Worm (Caenorhabditis elegans) whole organism, L3 larva: ENCODE measurements around the gene srt-17.

Source experiments
- R02D3.7 ChIP-seq: fragments of 150-350 bp; optimal IDR thresholded peaks from 2 replicates; lab custom pipeline; 2014; ENCODE audit warnings: missing biosample characterization, missing genetic modification characterization
- ZK546.5 ChIP-seq: sonication (generic microtip); optimal IDR thresholded peaks from 2 replicates; lab custom pipeline; 2017; ENCODE audit warnings: missing biosample characterization, missing genetic modification characterization
- aly-2 ChIP-seq: fragments of 150-350 bp; optimal IDR thresholded peaks from 2 replicates; lab custom pipeline; 2014; ENCODE audit warnings: missing biosample characterization, missing genetic modification characterization
- ceh-16 ChIP-seq: sonication (generic microtip); optimal IDR thresholded peaks from 2 replicates; lab custom pipeline; 2017; ENCODE audit warnings: missing biosample characterization, missing genetic modification characterization
- ceh-82 ChIP-seq: fragments of 150-350 bp; optimal IDR thresholded peaks from 2 replicates; lab custom pipeline; 2014; ENCODE audit warnings: missing biosample characterization, missing genetic modification characterization
- ceh-9 ChIP-seq: sonication (generic microtip); optimal IDR thresholded peaks from 2 replicates; lab custom pipeline; 2018; ENCODE audit warnings: missing biosample characterization, missing genetic modification characterization
- daf-12 ChIP-seq: fragments of 150-350 bp; optimal IDR thresholded peaks from 2 replicates; lab custom pipeline; 2014; ENCODE audit warnings: missing biosample characterization, missing genetic modification reagents, missing genetic modification characterization
- egl-5 ChIP-seq: fragments of 150-350 bp; optimal IDR thresholded peaks from 2 replicates; lab custom pipeline; 2017; ENCODE audit warnings: missing biosample characterization, missing genetic modification reagents, missing genetic modification characterization, inconsistent platforms
- elt-1 ChIP-seq: fragments of 150-350 bp; optimal IDR thresholded peaks from 2 replicates; lab custom pipeline; 2014; ENCODE audit warnings: missing biosample characterization, missing genetic modification characterization
- elt-2 ChIP-seq: sonication (generic microtip); optimal IDR thresholded peaks from 2 replicates; lab custom pipeline; 2016; ENCODE audit warnings: missing genetic modification reagents, mild to moderate bottlenecking, missing genetic modification characterization, missing compliant biosample characterization
- eor-1 ChIP-seq, 2 experiments: fragments of 150-350 bp; optimal IDR thresholded peaks; 2 replicates each; lab custom pipeline; 2014 to 2018; ENCODE audit warnings: missing biosample characterization in 2 of 2, missing genetic modification characterization in 2 of 2
- fkh-10 ChIP-seq: sonication (generic microtip); optimal IDR thresholded peaks from 2 replicates; lab custom pipeline; 2017; ENCODE audit warnings: missing biosample characterization, missing genetic modification reagents, missing genetic modification characterization
- fos-1 ChIP-seq: fragments of 150-350 bp; optimal IDR thresholded peaks from 2 replicates; lab custom pipeline; 2014; ENCODE audit warnings: missing biosample characterization, missing genetic modification characterization
- hmg-11 ChIP-seq: sonication (generic microtip); optimal IDR thresholded peaks from 2 replicates; lab custom pipeline; 2016; ENCODE audit warnings: missing genetic modification characterization, missing compliant biosample characterization
- jun-1 ChIP-seq: fragments of 150-350 bp; optimal IDR thresholded peaks from 2 replicates; lab custom pipeline; 2014; ENCODE audit warnings: missing biosample characterization, missing genetic modification reagents, missing genetic modification characterization
- lin-15B ChIP-seq: fragments of 150-350 bp; optimal IDR thresholded peaks from 2 replicates; lab custom pipeline; 2014; ENCODE audit warnings: missing biosample characterization, missing genetic modification characterization
- lin-39 ChIP-seq: fragments of 150-350 bp; optimal IDR thresholded peaks from 2 replicates; lab custom pipeline; 2018; ENCODE audit warnings: missing biosample characterization, missing genetic modification reagents, missing genetic modification characterization
- lsy-12 ChIP-seq: sonication (generic microtip); optimal IDR thresholded peaks from 2 replicates; lab custom pipeline; 2016; ENCODE audit warnings: mild to moderate bottlenecking, missing genetic modification characterization, missing compliant biosample characterization
- mdl-1 ChIP-seq: fragments of 150-350 bp; optimal IDR thresholded peaks from 2 replicates; lab custom pipeline; 2014; ENCODE audit warnings: missing biosample characterization, missing genetic modification characterization
- nhr-11 ChIP-seq: fragments of 150-350 bp; optimal IDR thresholded peaks from 2 replicates; lab custom pipeline; 2014; ENCODE audit warnings: missing biosample characterization, missing genetic modification characterization
- nhr-12 ChIP-seq: fragments of 150-350 bp; optimal IDR thresholded peaks from 2 replicates; lab custom pipeline; 2014; ENCODE audit warnings: missing biosample characterization, missing genetic modification characterization
- nhr-23 ChIP-seq: fragments of 150-350 bp; optimal IDR thresholded peaks from 2 replicates; lab custom pipeline; 2014; ENCODE audit warnings: missing biosample characterization, missing genetic modification reagents, missing genetic modification characterization
- nhr-25 ChIP-seq: sonication (generic microtip); optimal IDR thresholded peaks from 2 replicates; lab custom pipeline; 2017; ENCODE audit warnings: missing biosample characterization, missing genetic modification characterization
- nhr-28 ChIP-seq: fragments of 150-350 bp; optimal IDR thresholded peaks from 2 replicates; lab custom pipeline; 2014; ENCODE audit warnings: missing biosample characterization, missing genetic modification characterization
- nhr-43 ChIP-seq: sonication (generic microtip); optimal IDR thresholded peaks from 2 replicates; lab custom pipeline; 2016; ENCODE audit warnings: mild to moderate bottlenecking, missing genetic modification characterization, missing compliant biosample characterization; ENCODE audit not compliant: poor library complexity, severe bottlenecking
- nhr-67 ChIP-seq: fragments of 150-350 bp; optimal IDR thresholded peaks from 2 replicates; lab custom pipeline; 2014; ENCODE audit warnings: missing biosample characterization, missing genetic modification characterization
- nhr-76 ChIP-seq: fragments of 150-350 bp; sonication (generic microtip); optimal IDR thresholded peaks from 5 replicates; lab custom pipeline; 2014; ENCODE audit warnings: missing biosample characterization, missing genetic modification characterization
- nhr-77 ChIP-seq: fragments of 150-350 bp; optimal IDR thresholded peaks from 2 replicates; lab custom pipeline; 2014; ENCODE audit warnings: missing biosample characterization, missing genetic modification characterization
- pha-4 ChIP-seq: fragments of 150-350 bp; optimal IDR thresholded peaks from 2 replicates; lab custom pipeline; 2014; ENCODE audit warnings: missing biosample characterization, missing genetic modification reagents, missing genetic modification characterization
- sea-2 ChIP-seq: fragments of 150-350 bp; sonication (generic microtip); optimal IDR thresholded peaks from 4 replicates; lab custom pipeline; 2014; ENCODE audit warnings: missing biosample characterization, missing genetic modification reagents, missing genetic modification characterization
- skn-1 ChIP-seq: fragments of 150-350 bp; optimal IDR thresholded peaks from 2 replicates; lab custom pipeline; 2014; ENCODE audit warnings: missing biosample characterization, missing genetic modification characterization
- snpc-4 ChIP-seq: fragments of 150-350 bp; optimal IDR thresholded peaks from 2 replicates; lab custom pipeline; 2014; ENCODE audit warnings: missing biosample characterization, missing genetic modification characterization
- tbx-2 ChIP-seq: sonication (generic microtip); optimal IDR thresholded peaks from 2 replicates; lab custom pipeline; 2016; ENCODE audit warnings: mild to moderate bottlenecking, missing genetic modification characterization, missing compliant biosample characterization
- unc-39 ChIP-seq: sonication (generic microtip); optimal IDR thresholded peaks from 4 replicates; lab custom pipeline; 2017; ENCODE audit warnings: missing biosample characterization, missing genetic modification characterization
- zag-1 ChIP-seq: fragments of 150-350 bp; optimal IDR thresholded peaks from 2 replicates; lab custom pipeline; 2014; ENCODE audit warnings: missing biosample characterization, missing genetic modification characterization

srt-17 gene

DNA sequence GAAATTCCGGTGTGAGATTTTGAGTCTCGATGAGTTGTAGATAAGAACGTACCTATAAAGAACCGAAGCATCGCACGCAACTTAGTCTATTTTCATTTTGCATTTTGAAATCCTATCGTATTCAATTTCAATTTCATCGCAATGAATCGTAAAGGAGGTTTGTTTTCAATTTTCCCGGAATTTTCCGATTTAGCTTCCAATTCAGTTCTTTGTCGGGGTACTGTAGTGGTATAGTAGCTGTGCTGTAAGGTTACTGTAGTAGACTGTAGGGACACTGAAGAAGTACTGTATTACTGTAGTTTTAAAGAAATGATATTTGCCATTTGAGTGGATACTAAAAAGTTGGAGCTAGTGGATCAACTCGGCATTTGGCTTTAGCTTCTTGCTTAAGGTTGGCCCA is 25.0 kb downstream of the srt-17 start:
- no peak for TF ChIP-seq ceh-82
- no peak for TF ChIP-seq nhr-11 (tag; lab: Kevin White, UChicago)
- TF ChIP-seq jun-1 (tag; lab: Kevin White, UChicago) = no peak
- TF ChIP-seq lin-15B = no peak
- TF ChIP-seq skn-1 = no peak
- TF ChIP-seq daf-12 = no peak
- no peak for TF ChIP-seq pha-4
- no peak for TF ChIP-seq nhr-12 (tag; lab: Kevin White, UChicago)
- no peak for TF ChIP-seq egl-5
- TF ChIP-seq fos-1 (tag; lab: Kevin White, UChicago) = no peak
- no peak for TF ChIP-seq lin-39 (tag; lab: Kevin White, UChicago)
- no peak for TF ChIP-seq unc-39 (tag; lab: Kevin White, UChicago)
- TF ChIP-seq nhr-77 = no peak
- TF ChIP-seq elt-2 (tag; lab: Kevin White, UChicago) = no peak
- no peak for TF ChIP-seq nhr-67 (tag; lab: Kevin White, UChicago)
- TF ChIP-seq nhr-25 (tag; lab: Kevin White, UChicago) = no peak
- TF ChIP-seq R02D3.7 (tag; lab: Kevin White, UChicago) = no peak
- no peak for TF ChIP-seq nhr-23
- TF ChIP-seq nhr-76 (tag; lab: Kevin White, UChicago) = no peak

DNA sequence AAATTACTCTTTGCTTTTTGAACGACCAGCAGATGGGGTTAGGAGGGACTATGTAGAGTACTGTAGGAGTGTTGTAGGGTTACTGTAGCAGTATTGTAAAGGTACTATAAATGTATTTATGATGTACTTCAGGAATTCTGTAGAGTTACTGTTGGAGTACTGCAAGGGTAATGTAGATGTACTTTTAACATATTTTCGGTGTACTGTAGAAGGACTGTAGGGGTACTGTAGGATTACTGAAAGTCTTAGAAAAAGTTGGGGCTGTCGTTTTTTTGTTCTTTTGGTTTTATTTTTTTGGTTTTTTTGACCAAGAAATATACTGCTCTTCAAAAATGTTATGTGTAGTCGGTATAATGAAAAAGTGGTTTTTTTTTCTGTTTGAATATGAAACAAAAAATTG is 26.2 kb downstream of the srt-17 start:
- TF ChIP-seq ZK546.5 (tag; lab: Kevin White, UChicago) (no peak), snpc-4 (tag; lab: Kevin White, UChicago) (no peak), tbx-2 (no peak), skn-1 (no peak), fos-1 (tag; lab: Kevin White, UChicago) (no peak), nhr-76 (tag; lab: Kevin White, UChicago) (no peak), unc-39 (tag; lab: Kevin White, UChicago) (no peak), nhr-67 (tag; lab: Kevin White, UChicago) (no peak), lin-39 (tag; lab: Kevin White, UChicago) (no peak), eor-1 (tag; optimal IDR thresholded peaks at IDR 0.05; lab: Kevin White, UChicago) (no peak)

DNA sequence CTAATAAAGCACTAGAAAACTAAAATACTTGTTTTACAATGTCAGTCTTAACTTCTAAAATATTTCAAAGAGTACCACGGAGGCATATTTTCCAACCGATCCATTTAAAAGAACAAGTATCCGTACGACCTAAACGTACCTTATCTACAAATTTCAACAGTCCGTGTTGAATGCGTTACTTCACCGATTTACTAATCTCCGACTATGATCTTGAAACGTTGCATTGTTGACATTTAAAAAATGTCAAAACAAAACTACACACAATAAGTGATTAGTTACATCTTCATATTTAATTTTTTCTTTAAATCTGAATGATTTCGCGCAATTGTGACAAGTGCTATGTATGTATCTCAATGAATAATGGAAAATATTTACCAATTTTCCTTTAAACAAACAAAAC is 27.0 kb downstream of the srt-17 start:
- no peak for TF ChIP-seq nhr-11 (tag; lab: Kevin White, UChicago)
- TF ChIP-seq elt-1 = peak; percentile 85
- no peak for TF ChIP-seq ceh-82
- TF ChIP-seq nhr-23 = peak; percentile 58
- TF ChIP-seq nhr-67 (tag; lab: Kevin White, UChicago) = no peak
- TF ChIP-seq fos-1 (tag; lab: Kevin White, UChicago) = no peak
- no peak for TF ChIP-seq nhr-43 (tag; lab: Kevin White, UChicago)
- no peak for TF ChIP-seq zag-1
- TF ChIP-seq fkh-10 = no peak
- TF ChIP-seq, all 47 proteins: peak for 2

DNA sequence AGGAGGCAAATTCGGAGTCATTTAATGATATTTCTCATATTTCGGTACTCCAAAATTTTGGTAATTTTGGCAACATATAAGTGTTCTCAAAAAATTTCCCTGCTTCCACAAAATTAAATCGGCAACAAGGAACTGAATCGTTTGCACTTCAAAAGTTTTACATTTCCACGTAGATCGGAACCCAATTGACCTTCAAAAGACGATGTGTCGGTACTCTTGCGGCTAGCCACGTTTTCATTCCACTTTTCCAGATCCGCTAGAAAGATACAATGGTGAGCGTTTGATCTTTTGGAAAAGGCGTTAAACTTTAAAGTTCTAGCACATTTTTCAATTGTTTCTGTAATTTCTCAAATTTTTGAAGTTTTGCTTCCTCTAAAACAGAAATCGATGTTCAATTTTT is 27.9 kb downstream of the srt-17 start:
- TF ChIP-seq nhr-25 (tag; lab: Kevin White, UChicago) (peak; percentile 40), mdl-1 (no peak), nhr-12 (tag; lab: Kevin White, UChicago) (no peak), aly-2 (no peak), lsy-12 (tag; lab: Kevin White, UChicago) (no peak), hmg-11 (no peak), ceh-16 (no peak), nhr-23 (peak; percentile 59), nhr-67 (tag; lab: Kevin White, UChicago) (no peak), snpc-4 (tag; lab: Kevin White, UChicago) (no peak), ceh-9 (tag; lab: Kevin White, UChicago) (no peak), elt-1 (peak; percentile 88), ceh-82 (no peak), nhr-28 (no peak), sea-2 (GFP tag; lab: Kevin White, UChicago) (no peak), lin-39 (tag; lab: Kevin White, UChicago) (no peak), egl-5 (no peak), pha-4 (no peak), jun-1 (tag; lab: Kevin White, UChicago) (no peak), lin-15B (no peak), ZK546.5 (tag; lab: Kevin White, UChicago) (no peak), zag-1 (no peak), fkh-10 (no peak)

DNA sequence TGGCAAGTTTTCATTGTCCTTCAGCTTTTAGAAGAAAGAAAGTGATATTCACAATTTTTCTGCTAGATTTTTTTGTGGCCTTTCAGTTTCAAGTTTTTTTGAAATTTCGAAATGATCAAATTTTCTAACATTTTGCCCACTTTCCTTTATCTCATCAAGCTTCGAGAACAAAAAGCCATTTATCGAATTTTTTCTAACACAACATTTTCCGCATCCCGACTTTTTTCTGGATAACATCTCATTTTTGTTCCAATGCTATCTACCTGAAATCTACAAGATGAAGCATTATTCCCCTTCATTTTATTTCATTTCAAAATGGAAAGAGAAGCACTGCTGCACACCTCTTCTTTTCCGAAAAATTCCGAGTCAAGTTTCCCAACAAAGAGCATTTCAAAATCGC is 31.9 kb downstream of the srt-17 start, which contains the start of gene ZK488.5:
Gene ZK488.5, plus strand, starts transcription at position 301 of the 400 bp plus-strand sequence.
- TF ChIP-seq nhr-23 (no peak), nhr-67 (tag; lab: Kevin White, UChicago) (no peak), elt-2 (tag; lab: Kevin White, UChicago) (no peak), hmg-11 (no peak)
